Worm (Caenorhabditis elegans) whole organism, mixed stage, embryonic: Measurements from ENCODE around the gene fbxb-76.
"Not testable (repeated sequence)": the region's sequence is repeated elsewhere in the genome, so short reads cannot be mapped to it uniquely, and the experiment has no call there.

Experiments
- M03D4.4 ChIP-seq: sonication (generic microtip); optimal IDR thresholded peaks from 2 replicates; lab custom pipeline; 2017; ENCODE audit warnings: mild to moderate bottlenecking, missing genetic modification characterization, missing compliant biosample characterization
- blmp-1 ChIP-seq: fragments of 150-350 bp; optimal IDR thresholded peaks from 2 replicates; lab custom pipeline; 2014; ENCODE audit warnings: missing biosample characterization, missing genetic modification characterization
- ceh-39 ChIP-seq: fragments of 150-350 bp; optimal IDR thresholded peaks from 2 replicates; lab custom pipeline; 2014; ENCODE audit warnings: missing biosample characterization, missing genetic modification characterization
- ceh-43 ChIP-seq: fragments of 200-800 bp; sonication (Bioruptor generic); optimal IDR thresholded peaks from 2 replicates; lab custom pipeline; 2018; ENCODE audit warnings: mild to moderate bottlenecking, missing genetic modification characterization, moderate library complexity, missing compliant biosample characterization
- ceh-83 ChIP-seq: fragments of 200-800 bp; sonication (Bioruptor generic); optimal IDR thresholded peaks from 2 replicates; lab custom pipeline; 2018; ENCODE audit warnings: mild to moderate bottlenecking, missing genetic modification characterization, missing compliant biosample characterization
- ces-1 ChIP-seq: fragments of 150-350 bp; optimal IDR thresholded peaks from 2 replicates; lab custom pipeline; 2014; ENCODE audit warnings: missing biosample characterization, missing genetic modification reagents, missing genetic modification characterization
- cnd-1 ChIP-seq: fragments of 200-800 bp; sonication (Bioruptor generic); optimal IDR thresholded peaks from 2 replicates; lab custom pipeline; 2018; ENCODE audit warnings: mild to moderate bottlenecking, missing genetic modification characterization, missing compliant biosample characterization
- drap-1 ChIP-seq: fragments of 200-800 bp; sonication (Bioruptor generic); optimal IDR thresholded peaks from 3 replicates; lab custom pipeline; 2018; ENCODE audit warnings: mild to moderate bottlenecking, missing genetic modification characterization, missing compliant biosample characterization
- elt-3 ChIP-seq: fragments of 150-350 bp; optimal IDR thresholded peaks from 2 replicates; lab custom pipeline; 2014; ENCODE audit warnings: missing biosample characterization, missing genetic modification characterization
- flh-1 ChIP-seq: fragments of 200-800 bp; sonication (Bioruptor generic); optimal IDR thresholded peaks from 2 replicates; lab custom pipeline; 2018; ENCODE audit warnings: mild to moderate bottlenecking, missing genetic modification characterization, moderate library complexity, missing compliant biosample characterization
- ham-2 ChIP-seq: fragments of 200-800 bp; sonication (Bioruptor generic); optimal IDR thresholded peaks from 2 replicates; lab custom pipeline; 2018; ENCODE audit warnings: mild to moderate bottlenecking, missing genetic modification characterization, missing compliant biosample characterization
- lin-13 ChIP-seq: fragments of 150-350 bp; optimal IDR thresholded peaks from 2 replicates; lab custom pipeline; 2014; ENCODE audit warnings: missing biosample characterization, missing genetic modification characterization
- lsy-2 ChIP-seq: fragments of 150-350 bp; optimal IDR thresholded peaks from 2 replicates; lab custom pipeline; 2014; ENCODE audit warnings: missing biosample characterization, missing genetic modification characterization
- mab-5 ChIP-seq: fragments of 150-350 bp; optimal IDR thresholded peaks from 2 replicates; lab custom pipeline; 2014; ENCODE audit warnings: missing biosample characterization, missing genetic modification characterization
- mep-1 ChIP-seq: fragments of 150-350 bp; optimal IDR thresholded peaks from 2 replicates; lab custom pipeline; 2017; ENCODE audit warnings: missing biosample characterization, missing genetic modification reagents, missing genetic modification characterization, inconsistent platforms
- mls-2 ChIP-seq: sonication (generic microtip); optimal IDR thresholded peaks from 2 replicates; lab custom pipeline; 2016; ENCODE audit warnings: mild to moderate bottlenecking, missing genetic modification characterization, moderate library complexity, missing compliant biosample characterization
- nhr-12 ChIP-seq: fragments of 150-350 bp; optimal IDR thresholded peaks from 2 replicates; lab custom pipeline; 2014; ENCODE audit warnings: missing biosample characterization, missing genetic modification characterization
- nhr-2 ChIP-seq: fragments of 150-350 bp; optimal IDR thresholded peaks from 2 replicates; lab custom pipeline; 2014; ENCODE audit warnings: missing biosample characterization, missing genetic modification characterization
- nhr-237 ChIP-seq: fragments of 150-350 bp; optimal IDR thresholded peaks from 2 replicates; lab custom pipeline; 2014; ENCODE audit warnings: missing biosample characterization, missing genetic modification characterization
- nhr-28 ChIP-seq: fragments of 150-350 bp; optimal IDR thresholded peaks from 2 replicates; lab custom pipeline; 2014; ENCODE audit warnings: missing biosample characterization, missing genetic modification characterization
- nhr-76 ChIP-seq: sonication (generic microtip); optimal IDR thresholded peaks from 2 replicates; lab custom pipeline; 2017; ENCODE audit warnings: missing biosample characterization, missing genetic modification characterization
- pha-4 ChIP-seq: fragments of 150-350 bp; optimal IDR thresholded peaks from 2 replicates; lab custom pipeline; 2018; ENCODE audit warnings: missing biosample characterization, missing genetic modification reagents, missing genetic modification characterization
- snpc-4 ChIP-seq: fragments of 150-350 bp; optimal IDR thresholded peaks from 2 replicates; lab custom pipeline; 2014; ENCODE audit warnings: missing biosample characterization, missing genetic modification characterization
- sptf-1 ChIP-seq: sonication (generic microtip); optimal IDR thresholded peaks from 2 replicates; lab custom pipeline; 2017; ENCODE audit warnings: mild to moderate bottlenecking, missing genetic modification characterization, moderate library complexity, missing compliant biosample characterization
- tbx-8 ChIP-seq: fragments of 200-800 bp; sonication (Bioruptor generic); optimal IDR thresholded peaks from 2 replicates; lab custom pipeline; 2018; ENCODE audit warnings: mild to moderate bottlenecking, missing genetic modification characterization, moderate library complexity, missing compliant biosample characterization
- unc-120 ChIP-seq: sonication (generic microtip); optimal IDR thresholded peaks from 2 replicates; lab custom pipeline; 2017; ENCODE audit warnings: missing genetic modification characterization, missing compliant biosample characterization; ENCODE audit not compliant: poor library complexity, severe bottlenecking
- unc-39 ChIP-seq: fragments of 150-350 bp; optimal IDR thresholded peaks from 2 replicates; lab custom pipeline; 2014; ENCODE audit warnings: missing biosample characterization, missing genetic modification characterization
- unc-62 ChIP-seq: fragments of 150-350 bp; optimal IDR thresholded peaks from 2 replicates; lab custom pipeline; 2014; ENCODE audit warnings: missing biosample characterization, missing genetic modification reagents, missing genetic modification characterization
- zip-8 ChIP-seq: fragments of 150-350 bp; optimal IDR thresholded peaks from 2 replicates; lab custom pipeline; 2014; ENCODE audit warnings: missing biosample characterization, missing genetic modification characterization
- ztf-11 ChIP-seq: fragments of 150-350 bp; optimal IDR thresholded peaks from 2 replicates; lab custom pipeline; 2014; ENCODE audit warnings: missing biosample characterization, missing genetic modification characterization

fbxb-76 gene

DNA sequence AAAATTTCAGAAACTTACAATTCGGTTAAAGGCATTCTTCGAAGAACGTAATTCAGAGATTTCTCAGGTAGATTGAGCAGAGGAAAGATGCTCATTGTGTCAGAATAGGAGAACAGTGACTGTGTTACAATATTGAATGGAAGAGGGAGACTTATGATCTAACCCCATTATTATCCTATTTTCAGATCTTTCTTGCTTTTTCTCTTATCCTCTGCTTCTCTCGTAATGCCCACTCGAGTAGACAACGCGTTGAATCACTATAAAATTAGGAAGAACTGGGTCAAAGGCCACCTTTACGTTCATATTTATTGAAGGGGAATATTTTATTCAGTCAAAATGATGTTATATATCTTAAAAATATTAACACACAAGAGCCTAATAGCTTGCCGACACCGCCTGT is at the start of gene fbxb-76:
Gene fbxb-76 (minus strand): TSS at position 101 of the 400 bp plus-strand sequence.
- TF ChIP-seq nhr-12 (tag; lab: Kevin White, UChicago) (no peak), mls-2 (tag; lab: Kevin White, UChicago) (no peak), ces-1 (GFP tag; lab: Kevin White, UChicago) (no peak), M03D4.4 (tag; lab: Kevin White, UChicago) (no peak), lsy-2 (tag; lab: Kevin White, UChicago) (no peak), pha-4 (tag; lab: Kevin White, UChicago) (no peak), nhr-2 (tag; lab: Kevin White, UChicago) (no peak), unc-120 (no peak), ceh-39 (tag; lab: Kevin White, UChicago) (no peak), ham-2 (GFP tag; lab: Kevin White, UChicago) (no peak), nhr-76 (tag; lab: Kevin White, UChicago) (no peak)

DNA sequence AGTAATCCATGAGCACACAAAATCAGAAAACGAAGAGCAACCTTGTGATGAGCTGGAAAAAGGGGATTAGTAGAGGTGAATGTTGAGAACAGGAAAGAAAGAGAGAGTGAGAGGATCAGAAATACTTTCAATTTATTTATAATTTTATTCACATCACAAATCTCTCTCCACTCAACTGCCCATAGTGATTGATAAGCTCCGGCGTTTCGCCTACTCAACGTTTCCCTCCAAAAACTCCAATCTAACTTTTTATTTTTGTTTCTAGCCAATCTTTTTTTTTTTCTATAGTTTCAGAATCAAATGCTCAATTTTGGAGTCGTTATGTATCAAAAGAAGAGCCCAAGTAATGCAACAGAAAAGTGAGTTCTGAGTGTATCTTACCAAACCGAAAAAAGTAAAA is 46.3 kb upstream of the fbxb-76 start, which contains the start of gene kin-4:
Gene kin-4 (plus strand): TSS at position 301 of the 400 bp plus-strand sequence.
- TF ChIP-seq lsy-2 (tag; lab: Kevin White, UChicago), result no peak
- TF ChIP-seq ceh-39 (tag; lab: Kevin White, UChicago), result no peak
- TF ChIP-seq drap-1 (GFP tag; lab: Kevin White, UChicago), result no peak
- no peak for TF ChIP-seq ham-2 (GFP tag; lab: Kevin White, UChicago)
- TF ChIP-seq sptf-1, result no peak
- TF ChIP-seq snpc-4 (tag; lab: Kevin White, UChicago), result no peak
- no peak for TF ChIP-seq mab-5 (tag; lab: Kevin White, UChicago)
- no peak for TF ChIP-seq nhr-237 (tag; lab: Kevin White, UChicago)
- no peak for TF ChIP-seq unc-39 (tag; lab: Kevin White, UChicago)
- TF ChIP-seq unc-62 (GFP tag; lab: Kevin White, UChicago), result no peak
- TF ChIP-seq mep-1 (tag; lab: Kevin White, UChicago), result no peak
- TF ChIP-seq ztf-11, result no peak
- no peak for TF ChIP-seq elt-3 (tag; lab: Kevin White, UChicago)
- no peak for TF ChIP-seq unc-120
- no peak for TF ChIP-seq flh-1 (GFP tag; lab: Kevin White, UChicago)
- TF ChIP-seq nhr-28 (tag; lab: Kevin White, UChicago), result no peak
- no peak for TF ChIP-seq ceh-83 (GFP tag; lab: Kevin White, UChicago)

DNA sequence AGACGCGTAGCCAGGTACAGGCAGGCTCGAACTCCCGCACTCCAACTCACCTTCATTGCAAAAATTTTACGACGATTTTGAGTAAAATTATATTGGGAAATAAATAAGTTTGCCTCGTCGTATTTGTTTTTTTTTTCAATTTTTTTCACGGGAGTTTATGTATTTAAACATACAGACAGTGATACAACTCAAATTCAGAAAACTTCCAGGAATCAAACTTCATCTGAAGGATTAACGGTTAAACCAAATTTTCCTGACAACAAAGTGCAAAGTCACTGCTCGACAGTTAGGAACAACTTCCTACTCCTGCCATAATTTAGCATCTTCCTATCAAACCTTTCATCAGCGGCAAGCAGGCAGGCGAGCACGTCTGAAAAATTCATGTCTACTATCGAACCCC is 45.7 kb upstream of the fbxb-76 start, which contains the start of gene F22B3.8:
Gene F22B3.8 (minus strand): TSS at position 101 of the 400 bp plus-strand sequence.
- no peak for TF ChIP-seq flh-1 (GFP tag; lab: Kevin White, UChicago)
- no peak for TF ChIP-seq ztf-11
- TF ChIP-seq snpc-4 (tag; lab: Kevin White, UChicago), result no peak
- TF ChIP-seq nhr-12 (tag; lab: Kevin White, UChicago), result no peak
- TF ChIP-seq lsy-2 (tag; lab: Kevin White, UChicago), result no peak
- TF ChIP-seq sptf-1, result no peak
- no peak for TF ChIP-seq elt-3 (tag; lab: Kevin White, UChicago)
- TF ChIP-seq cnd-1 (tag; lab: Kevin White, UChicago), result no peak
- TF ChIP-seq pha-4 (tag; lab: Kevin White, UChicago), result no peak
- no peak for TF ChIP-seq M03D4.4 (tag; lab: Kevin White, UChicago)
- no peak for TF ChIP-seq nhr-2 (tag; lab: Kevin White, UChicago)
- no peak for TF ChIP-seq ham-2 (GFP tag; lab: Kevin White, UChicago)
- no peak for TF ChIP-seq nhr-28 (tag; lab: Kevin White, UChicago)
- no peak for TF ChIP-seq unc-62 (GFP tag; lab: Kevin White, UChicago)
- TF ChIP-seq tbx-8 (GFP tag; lab: Kevin White, UChicago), result no peak
- no peak for TF ChIP-seq lin-13 (tag; lab: Kevin White, UChicago)

DNA sequence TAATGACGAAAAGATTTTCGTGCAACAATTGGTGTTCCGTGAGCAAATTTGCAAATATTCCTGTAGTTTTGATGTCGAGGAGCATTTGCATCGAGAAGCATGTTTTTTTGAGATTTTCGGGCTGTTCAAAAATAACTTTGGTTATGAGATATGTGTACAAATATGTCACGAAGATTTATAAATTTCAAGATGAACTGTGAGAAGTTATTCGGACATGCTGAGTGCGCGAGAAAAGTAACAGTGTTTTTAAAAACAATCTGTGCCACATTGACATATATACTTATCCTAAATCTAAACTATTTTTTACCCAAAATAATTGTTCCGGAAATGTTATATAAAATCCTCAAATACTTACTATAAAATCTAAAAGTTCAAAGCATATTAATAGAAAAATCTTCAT is 42.5 kb upstream of the fbxb-76 start, which contains the start of gene F22B3.7:
Gene F22B3.7 (minus strand): TSS at position 101 of the 400 bp plus-strand sequence.
- no peak for TF ChIP-seq nhr-28 (tag; lab: Kevin White, UChicago)

DNA sequence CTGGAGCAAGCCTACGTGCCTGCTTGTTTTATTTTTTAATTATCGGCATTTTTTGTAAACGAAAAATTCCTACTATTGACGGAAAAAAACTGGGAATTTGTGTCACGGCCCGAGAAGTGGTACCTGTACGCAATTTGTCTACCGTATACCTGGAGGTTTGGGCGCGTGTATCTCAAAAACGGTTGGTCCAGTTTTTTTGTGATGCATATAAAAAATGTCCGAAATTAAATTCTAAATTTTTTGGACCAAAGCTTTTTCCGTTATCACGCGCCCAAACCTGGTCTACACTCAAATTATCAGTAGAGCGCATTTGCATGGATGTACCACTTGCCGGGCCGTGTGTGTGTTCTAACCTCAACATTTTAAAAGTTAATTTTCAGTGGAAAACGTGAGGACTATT is 37.6 kb upstream of the fbxb-76 start, which contains the start of gene F22B3.5:
Gene F22B3.5 (minus strand): TSS at position 101 of the 400 bp plus-strand sequence.
- not testable (repeated sequence) for TF ChIP-seq zip-8; snpc-4 (tag; lab: Kevin White, UChicago); drap-1 (GFP tag; lab: Kevin White, UChicago)

DNA sequence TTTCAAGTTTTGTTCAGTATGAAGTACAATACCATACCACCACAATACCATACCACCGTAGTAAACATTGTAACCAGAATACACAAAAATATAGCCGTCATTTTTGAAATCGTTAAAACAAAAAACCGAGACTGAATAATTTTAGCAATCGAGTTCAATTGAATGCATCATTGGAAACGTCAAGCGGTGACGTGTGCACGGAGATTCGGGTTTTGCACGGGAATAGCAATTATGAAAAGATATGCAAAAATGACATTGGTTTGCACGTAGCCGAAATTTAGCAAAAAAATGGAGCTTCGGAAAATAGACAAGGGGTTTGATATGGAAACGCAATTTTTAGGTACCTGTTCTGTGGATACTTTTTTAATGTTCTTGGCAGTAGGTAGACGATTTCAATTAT is 35.8 kb upstream of the fbxb-76 start, which contains the start of gene F22B3.10:
Gene F22B3.10 (minus strand): TSS at position 101 of the 400 bp plus-strand sequence.
- no peak for TF ChIP-seq blmp-1 (tag; lab: Kevin White, UChicago)
- no peak for TF ChIP-seq mls-2 (tag; lab: Kevin White, UChicago)
- no peak for TF ChIP-seq ceh-43 (GFP tag; lab: Kevin White, UChicago)
- no peak for TF ChIP-seq ham-2 (GFP tag; lab: Kevin White, UChicago)
- TF ChIP-seq ces-1 (GFP tag; lab: Kevin White, UChicago), result no peak
- TF ChIP-seq unc-62 (GFP tag; lab: Kevin White, UChicago), result no peak
- no peak for TF ChIP-seq nhr-237 (tag; lab: Kevin White, UChicago)
- TF ChIP-seq nhr-2 (tag; lab: Kevin White, UChicago), result no peak
- no peak for TF ChIP-seq lin-13 (tag; lab: Kevin White, UChicago)
- no peak for TF ChIP-seq drap-1 (GFP tag; lab: Kevin White, UChicago)
- TF ChIP-seq nhr-12 (tag; lab: Kevin White, UChicago), result no peak
- TF ChIP-seq flh-1 (GFP tag; lab: Kevin White, UChicago), result no peak
